Fruit fly (Drosophila melanogaster): Measurements from ENCODE around the gene ais.
A peak's percentile ranks its signal among the peaks of the same experiment; 100 is the strongest.

Gene ais

dm6 chr3L:17804511-17804910 lies at the start of gene ais (continued):
- TF ChIP-seq Fer2 (tag; optimal IDR thresholded peaks at IDR 0.05) (no peak), CG13624 (GFP tag; optimal IDR thresholded peaks at IDR 0.05) (peak; percentile 26), CG32767 (GFP tag; IDR thresholded peaks at IDR 0.05) (no peak), CG4820 (GFP tag; optimal IDR thresholded peaks at IDR 0.05) (no peak), CG10321 (GFP tag; IDR thresholded peaks at IDR 0.05) (no peak), CG5245 (GFP tag; optimal IDR thresholded peaks at IDR 0.05) (no peak), CG3847 (GFP tag; IDR thresholded peaks at IDR 0.05) (peak; percentile 64; the same call in 1 of the 2 replicates), pan (optimal IDR thresholded peaks at IDR 0.05) (no peak), pan (GFP tag; optimal IDR thresholded peaks at IDR 0.05 in 1 of 2, IDR thresholded peaks at IDR 0.05 in 1 of 2) (no peak), odd (GFP tag; optimal IDR thresholded peaks at IDR 0.05) (no peak), pros (GFP tag; optimal IDR thresholded peaks at IDR 0.05) (no peak), CG12391 (tag; optimal IDR thresholded peaks at IDR 0.05) (peak; percentile 39), fru (optimal IDR thresholded peaks at IDR 0.05) (no peak)

- TF ChIP-seq CG42726 (GFP tag; IDR thresholded peaks at IDR 0.05; ENCODE audit: partially characterized antibody) (no peak), CG15269 (tag; optimal IDR thresholded peaks at IDR 0.05) (peak; percentile 6), repo (GFP tag; optimal IDR thresholded peaks at IDR 0.05) (no peak), nmo (GFP tag; optimal IDR thresholded peaks at IDR 0.05) (peak; percentile 4), row (GFP tag; IDR thresholded peaks at IDR 0.05) (peak; percentile 84), PHDP (tag; optimal IDR thresholded peaks at IDR 0.05) (peak; percentile 1), pzg (GFP tag; optimal IDR thresholded peaks at IDR 0.05) (peak; percentile 33), phol (tag; optimal IDR thresholded peaks at IDR 0.05) (peak; percentile 23), kni (GFP tag; optimal IDR thresholded peaks at IDR 0.05) (no peak), CG3847 (GFP tag; IDR thresholded peaks at IDR 0.05) (0 out of 2 replicates have a peak, but pooled peaks have one; percentile 13), trh (GFP tag; optimal IDR thresholded peaks at IDR 0.05) (no peak), CG13287 (GFP tag; IDR thresholded peaks at IDR 0.05; ENCODE audit: partially characterized antibody) (no peak; the same call in 1 of the 2 replicates), HmgZ (tag; optimal IDR thresholded peaks at IDR 0.05) (peak; percentile 1), CG14710 (tag; optimal IDR thresholded peaks at IDR 0.05) (peak; percentile 4), CG17829 (tag; optimal IDR thresholded peaks at IDR 0.05) (peak; percentile 16), kah (GFP tag; optimal IDR thresholded peaks at IDR 0.05) (peak; percentile 8), CG9797 (GFP tag; optimal IDR thresholded peaks at IDR 0.05) (no peak), CG15514 (GFP tag; optimal IDR thresholded peaks at IDR 0.05) (peak; percentile 33), CG14441 (GFP tag; IDR thresholded peaks at IDR 0.05) (no peak), CG4617 (GFP tag; optimal IDR thresholded peaks at IDR 0.05; ENCODE audit: borderline replicate concordance) (peak; percentile 1), CG12659 (GFP tag; optimal IDR thresholded peaks at IDR 0.05) (peak; percentile 5), CG12391 (tag; optimal IDR thresholded peaks at IDR 0.05) (peak; percentile 23), BEAF-32 (GFP tag; optimal IDR thresholded peaks at IDR 0.05) (peak; percentile 3), CG2712 (tag; optimal IDR thresholded peaks at IDR 0.05) (peak; percentile 28), gsb (GFP tag; IDR thresholded peaks at IDR 0.05) (no peak), E2f2 (GFP tag; IDR thresholded peaks at IDR 0.05) (peak; percentile 25; the same call in 1 of the 2 replicates), MESR4 (GFP tag; optimal IDR thresholded peaks at IDR 0.05) (peak; percentile 19), trem (tag; optimal IDR thresholded peaks at IDR 0.05) (peak; percentile 7), CG3995 (GFP tag; optimal IDR thresholded peaks at IDR 0.05) (peak; percentile 29), CrebB (tag; optimal IDR thresholded peaks at IDR 0.05) (no peak), CG34422 (GFP tag; IDR thresholded peaks at IDR 0.05) (peak; percentile 77; the same call in 1 of the 3 replicates), YL-1 (GFP tag; optimal IDR thresholded peaks at IDR 0.05) (peak; percentile 60), CG2116 (GFP tag; optimal IDR thresholded peaks at IDR 0.05) (peak; percentile 14), MBD-R2 (GFP tag; IDR thresholded peaks at IDR 0.05) (peak; percentile 90), Sry-β (GFP tag; optimal IDR thresholded peaks at IDR 0.05) (peak; percentile 92), grau (tag; optimal IDR thresholded peaks at IDR 0.05) (peak; percentile 30), stwl (tag; optimal IDR thresholded peaks at IDR 0.05) (peak; percentile 56), toy (GFP tag; IDR thresholded peaks at IDR 0.05) (no peak)
These were observed 45.0 kb upstream of the ais start, which contains the start of gene TrpRS-m for dm6 chr3L:17849517-17849916. TrpRS-m (plus strand) TSS chr3L:17849727.

Measured in whole organism, embryonic.